Fruit fly (Drosophila melanogaster) whole organism, wandering third instar larva: Measurements from ENCODE around the gene Rgl.

Experiments
- Mio ChIP-seq: sonication (Bioruptor generic); optimal IDR thresholded peaks from 2 replicates; lab custom pipeline; 2016; ENCODE audit warnings: missing biosample characterization, missing genetic modification characterization
- fru ChIP-seq: fragments of 200-800 bp; sonication (Bioruptor generic); optimal IDR thresholded peaks from 3 replicates; lab custom pipeline; 2016; ENCODE audit warnings: missing biosample characterization, mild to moderate bottlenecking, missing genetic modification characterization
- lola ChIP-seq: fragments of >200 bp; optimal IDR thresholded peaks from 2 replicates; lab custom pipeline; 2017; ENCODE audit warnings: missing biosample characterization, missing genetic modification characterization
- pan ChIP-seq: fragments of >200 bp; optimal IDR thresholded peaks from 2 replicates; lab custom pipeline; 2017
- usp ChIP-seq: fragments of >200 bp; optimal IDR thresholded peaks from 2 replicates; lab custom pipeline; 2017; ENCODE audit warnings: missing biosample characterization, missing genetic modification characterization
- woc ChIP-seq: sonication (Bioruptor generic); optimal IDR thresholded peaks from 2 replicates; lab custom pipeline; 2016; ENCODE audit warnings: missing biosample characterization, mild to moderate bottlenecking, missing genetic modification characterization

- TF ChIP-seq fru (GFP tag; lab: Kevin White, UChicago) (peak; percentile 82), pan (lab: Kevin White, UChicago) (peak; percentile 69), usp (GFP tag; lab: Kevin White, UChicago) (no peak), lola (GFP tag; lab: Kevin White, UChicago) (no peak), woc (GFP tag; lab: Kevin White, UChicago) (peak; percentile 76), Mio (GFP tag; lab: Kevin White, UChicago) (no peak)
Measured at dm6 chr3L:13919794-13920631, 5.1 kb downstream of the Rgl start.
